Worm (Caenorhabditis elegans): ENCODE results near the gene set-8.

Gene set-8

ce11 chrX:13411306-13411705 lies 35.2 kb upstream of the set-8 start:
- TF ChIP-seq ztf-11 (tag; optimal IDR thresholded peaks at IDR 0.05), result no peak
- TF ChIP-seq mab-5 (tag; optimal IDR thresholded peaks at IDR 0.05), result no peak
- TF ChIP-seq bed-3 (GFP tag; optimal IDR thresholded peaks at IDR 0.05), result no peak
- no peak for TF ChIP-seq nhr-2 (tag; optimal IDR thresholded peaks at IDR 0.05)
- TF ChIP-seq unc-120 (tag; optimal IDR thresholded peaks at IDR 0.05; ENCODE audit: poor library complexity, severe bottlenecking), result no peak

ce11 chrX:13412307-13412706 lies 34.2 kb upstream of the set-8 start:
- TF ChIP-seq M03D4.4 (tag; optimal IDR thresholded peaks at IDR 0.05) (no peak), pha-4 (tag; optimal IDR thresholded peaks at IDR 0.05) (no peak), sptf-1 (tag; optimal IDR thresholded peaks at IDR 0.05) (no peak), lsy-2 (tag; optimal IDR thresholded peaks at IDR 0.05) (no peak), nhr-2 (tag; optimal IDR thresholded peaks at IDR 0.05) (no peak)

ce11 chrX:13414974-13415373 lies 31.5 kb upstream of the set-8 start:
- TF ChIP-seq unc-120 (tag; optimal IDR thresholded peaks at IDR 0.05; ENCODE audit: poor library complexity, severe bottlenecking), result peak; percentile 46
- peak; percentile 45 for TF ChIP-seq ham-2 (GFP tag; optimal IDR thresholded peaks at IDR 0.05)
- TF ChIP-seq sptf-1 (tag; optimal IDR thresholded peaks at IDR 0.05), result peak; percentile 79
- no peak for TF ChIP-seq nhr-2 (tag; optimal IDR thresholded peaks at IDR 0.05)
- TF ChIP-seq flh-1 (GFP tag; optimal IDR thresholded peaks at IDR 0.05), result no peak
- peak; percentile 63 for TF ChIP-seq M03D4.4 (tag; optimal IDR thresholded peaks at IDR 0.05)
- TF ChIP-seq hlh-1 (tag; optimal IDR thresholded peaks at IDR 0.05), result peak; percentile 6
- TF ChIP-seq sem-2 (GFP tag; optimal IDR thresholded peaks at IDR 0.05), result peak; percentile 49
- TF ChIP-seq unc-62 (GFP tag; optimal IDR thresholded peaks at IDR 0.05), result no peak
- peak; percentile 66 for TF ChIP-seq drap-1 (GFP tag; optimal IDR thresholded peaks at IDR 0.05)
- TF ChIP-seq mls-2 (tag; optimal IDR thresholded peaks at IDR 0.05), result peak; percentile 55
- TF ChIP-seq ceh-43 (GFP tag; optimal IDR thresholded peaks at IDR 0.05), result peak; percentile 5
- no peak for TF ChIP-seq zip-8 (tag; optimal IDR thresholded peaks at IDR 0.05)
- no peak for TF ChIP-seq elt-3 (tag; optimal IDR thresholded peaks at IDR 0.05)
- no peak for TF ChIP-seq lsy-2 (tag; optimal IDR thresholded peaks at IDR 0.05)
- TF ChIP-seq bed-3 (GFP tag; optimal IDR thresholded peaks at IDR 0.05), result peak; percentile 32
- TF ChIP-seq cnd-1 (tag; optimal IDR thresholded peaks at IDR 0.05), result peak; percentile 66

DNA sequence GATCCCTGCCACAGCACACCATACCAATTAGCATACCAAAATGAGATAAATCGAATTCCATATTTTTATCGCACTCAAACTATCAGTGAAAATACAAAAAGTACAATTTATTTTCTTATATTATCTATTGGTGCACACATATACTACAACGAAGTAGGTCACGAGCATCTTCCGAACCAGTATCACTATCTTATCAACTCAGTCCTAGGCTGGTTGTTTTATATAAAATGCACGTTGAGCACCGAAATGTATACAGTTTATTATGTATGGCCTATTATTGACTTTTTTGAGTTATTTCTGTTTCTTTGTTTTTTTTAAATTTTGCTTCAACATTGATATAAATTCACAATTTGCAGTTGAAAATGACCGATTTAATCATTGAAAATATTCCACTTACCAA lies 30.8 kb upstream of the set-8 start, which contains the start of gene C29F7.2:
Gene C29F7.2, plus strand, starts transcription at position 357 of the 400 bp plus-strand sequence.
- TF ChIP-seq mls-2 (tag; optimal IDR thresholded peaks at IDR 0.05) (no peak), lsy-2 (tag; optimal IDR thresholded peaks at IDR 0.05) (no peak), unc-120 (tag; optimal IDR thresholded peaks at IDR 0.05; ENCODE audit: poor library complexity, severe bottlenecking) (no peak), tbx-8 (GFP tag; optimal IDR thresholded peaks at IDR 0.05) (no peak), sem-2 (GFP tag; optimal IDR thresholded peaks at IDR 0.05) (no peak), ceh-39 (tag; optimal IDR thresholded peaks at IDR 0.05) (no peak), lin-13 (tag; optimal IDR thresholded peaks at IDR 0.05) (no peak), ceh-43 (GFP tag; optimal IDR thresholded peaks at IDR 0.05) (no peak), mab-5 (tag; optimal IDR thresholded peaks at IDR 0.05) (no peak), nhr-237 (tag; optimal IDR thresholded peaks at IDR 0.05) (no peak), ces-1 (GFP tag; optimal IDR thresholded peaks at IDR 0.05) (no peak), M03D4.4 (tag; optimal IDR thresholded peaks at IDR 0.05) (no peak), cnd-1 (tag; optimal IDR thresholded peaks at IDR 0.05) (no peak), drap-1 (GFP tag; optimal IDR thresholded peaks at IDR 0.05) (no peak), blmp-1 (tag; optimal IDR thresholded peaks at IDR 0.05) (no peak), bed-3 (GFP tag; optimal IDR thresholded peaks at IDR 0.05) (no peak), elt-1 (tag; optimal IDR thresholded peaks at IDR 0.05; ENCODE audit: borderline replicate concordance, insufficient read depth) (no peak), zip-8 (tag; optimal IDR thresholded peaks at IDR 0.05) (no peak), nhr-2 (tag; optimal IDR thresholded peaks at IDR 0.05) (no peak)

DNA sequence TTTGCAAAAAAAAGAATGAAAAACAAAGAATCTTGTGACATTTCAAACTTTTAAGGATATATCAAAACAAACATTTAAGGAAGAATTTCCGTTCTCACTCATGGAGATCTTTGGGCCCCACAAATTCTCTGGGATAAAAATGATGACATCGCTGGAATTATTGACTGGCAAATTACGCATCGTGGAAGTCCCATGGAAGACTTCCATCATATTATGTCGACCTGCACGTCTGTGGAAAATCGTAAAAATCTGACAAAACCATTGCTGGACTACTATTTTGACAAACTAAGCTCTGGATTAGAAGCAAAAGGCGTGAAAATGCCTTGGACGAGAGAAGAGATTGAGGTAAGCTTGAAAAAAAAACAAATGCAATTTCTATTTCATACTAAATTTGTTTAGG lies 29.0 kb upstream of the set-8 start:
- TF ChIP-seq M03D4.4 (tag; optimal IDR thresholded peaks at IDR 0.05) (no peak), mep-1 (tag; optimal IDR thresholded peaks at IDR 0.05) (no peak), elt-1 (tag; optimal IDR thresholded peaks at IDR 0.05; ENCODE audit: borderline replicate concordance, insufficient read depth) (no peak), hlh-1 (tag; optimal IDR thresholded peaks at IDR 0.05) (no peak), flh-1 (GFP tag; optimal IDR thresholded peaks at IDR 0.05) (no peak), pha-4 (tag; optimal IDR thresholded peaks at IDR 0.05) (no peak), nhr-76 (tag; optimal IDR thresholded peaks at IDR 0.05) (no peak), nhr-2 (tag; optimal IDR thresholded peaks at IDR 0.05) (no peak), blmp-1 (tag; optimal IDR thresholded peaks at IDR 0.05) (no peak), drap-1 (GFP tag; optimal IDR thresholded peaks at IDR 0.05) (no peak), lsy-2 (tag; optimal IDR thresholded peaks at IDR 0.05) (no peak)

Measured in whole organism, mixed stage, embryonic.